Fruit fly (Drosophila melanogaster) Kc167 (cell line): ENCODE data around the gene CG12684.

Experiments used
- Myc ChIP-seq: fragments of >200 bp; optimal IDR thresholded peaks from 2 replicates; lab custom pipeline; 2017; ENCODE audit warnings: missing external identifiers
- Sin3A ChIP-seq: fragments of >200 bp; optimal IDR thresholded peaks from 2 replicates; lab custom pipeline; 2018; ENCODE audit warnings: missing external identifiers
- h ChIP-seq: fragments of >200 bp; optimal IDR thresholded peaks from 3 replicates; lab custom pipeline; 2018; ENCODE audit warnings: missing external identifiers
- insv ChIP-seq: fragments of >200 bp; optimal IDR thresholded peaks from 3 replicates; lab custom pipeline; 2018; ENCODE audit warnings: missing external identifiers
- psq ChIP-seq: fragments of >200 bp; optimal IDR thresholded peaks from 2 replicates; lab custom pipeline; 2017; ENCODE audit warnings: missing external identifiers

DNA sequence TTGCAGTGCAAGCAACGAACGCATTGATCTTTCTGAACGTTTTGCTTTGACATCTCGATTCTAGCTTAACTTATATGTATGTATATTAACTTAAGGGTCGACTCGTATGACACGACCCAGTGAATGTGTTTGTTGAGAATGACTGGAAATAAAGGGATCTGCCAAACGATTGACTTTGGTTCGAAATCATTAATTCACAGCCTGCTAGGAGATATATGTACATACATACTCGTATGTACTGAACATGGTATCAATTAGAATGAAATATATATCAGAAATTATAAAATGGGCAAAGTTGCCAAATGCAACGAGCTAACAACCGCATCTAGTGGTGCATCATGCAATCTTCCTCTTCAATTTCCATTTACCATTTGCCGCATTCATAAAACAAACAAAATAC is at the start of gene CG12684:
- TF ChIP-seq psq (lab: Kevin White, UChicago) (no peak), h (lab: Kevin White, UChicago) (no peak), insv (lab: Kevin White, UChicago) (no peak), Sin3A (no peak), Myc (no peak)
